Fruit fly (Drosophila melanogaster) whole organism, pupa: ENCODE measurements around the gene Grip.

Experiments used
- CG13204 ChIP-seq: fragments of 200-800 bp; sonication (Bioruptor generic); optimal IDR thresholded peaks from 2 replicates; lab custom pipeline; 2018; ENCODE audit warnings: missing biosample characterization, mild to moderate bottlenecking, missing genetic modification characterization, moderate library complexity
- CG32121 ChIP-seq: fragments of 200-800 bp; sonication (Bioruptor generic); IDR thresholded peaks from 2 replicates; pipeline ENCODE4 v1.3.6; 2022; ENCODE audit warnings: missing biosample characterization, missing genetic modification characterization
- CG34367 ChIP-seq: fragments of 200-800 bp; sonication (Bioruptor generic); optimal IDR thresholded peaks from 2 replicates; lab custom pipeline; 2018; ENCODE audit warnings: missing biosample characterization, mild to moderate bottlenecking, missing genetic modification characterization
- CG9948 ChIP-seq: fragments of 200-800 bp; sonication (Bioruptor generic); optimal IDR thresholded peaks from 2 replicates; lab custom pipeline; 2018; ENCODE audit warnings: missing biosample characterization, mild to moderate bottlenecking, missing genetic modification characterization, moderate library complexity
- D1 ChIP-seq: fragments of 200-800 bp; sonication (Bioruptor generic); optimal IDR thresholded peaks from 2 replicates; lab custom pipeline; 2018; ENCODE audit warnings: missing biosample characterization, mild to moderate bottlenecking, missing genetic modification characterization, moderate library complexity
- EcR ChIP-seq: fragments of 200-800 bp; sonication (Bioruptor generic); optimal IDR thresholded peaks from 3 replicates; lab custom pipeline; 2019; ENCODE audit warnings: missing biosample characterization, missing genetic modification characterization, mild to moderate bottlenecking, moderate library complexity, missing genetic modification reagents

- TF ChIP-seq CG13204 (GFP tag; lab: Kevin White, UChicago) (no peak), CG32121 (GFP tag; lab: Robert Waterston, UW) (no peak), EcR (GFP tag; lab: Kevin White, UChicago) (no peak), CG9948 (no peak), D1 (no peak), CG34367 (tag; lab: Kevin White, UChicago) (no peak)
Measured at dm6 chrX:5947870-5948498, 18.1 kb upstream of the Grip start, which contains the start of gene CG6041.
